Fruit fly (Drosophila melanogaster): ENCODE results near the gene pira.

The pira gene

dm6 chrX:12755017-12755563, 8.3 kb downstream of the pira start (continued):
- TF ChIP-seq croc (GFP tag; conservative IDR thresholded peaks at IDR 0.05) = peak; percentile 54
- TF ChIP-seq CG31441 (GFP tag; IDR thresholded peaks at IDR 0.05) = peak; percentile 30; the same call in 1 of the 2 replicates
- TF ChIP-seq vnd (GFP tag; IDR thresholded peaks at IDR 0.05; ENCODE audit: partially characterized antibody) = no peak
- peak; percentile 37 for TF ChIP-seq crc (GFP tag; optimal IDR thresholded peaks at IDR 0.05)
- peak; percentile 59 for TF ChIP-seq Bteb2 (GFP tag; optimal IDR thresholded peaks at IDR 0.05)
- peak; percentile 66 for TF ChIP-seq exex (tag; optimal IDR thresholded peaks at IDR 0.05)
- TF ChIP-seq CG3847 (GFP tag; IDR thresholded peaks at IDR 0.05) = peak; percentile 78
- TF ChIP-seq CG5953 (GFP tag; IDR thresholded peaks at IDR 0.05) = peak; percentile 55; the same call in 1 of the 2 replicates
- TF ChIP-seq E2f1 (GFP tag; IDR thresholded peaks at IDR 0.05) = peak; percentile 61
- no peak for TF ChIP-seq tna (GFP tag; IDR thresholded peaks at IDR 0.05; ENCODE audit: partially characterized antibody)
- TF ChIP-seq luna (GFP tag; optimal IDR thresholded peaks at IDR 0.05) = no peak
- TF ChIP-seq H15 (GFP tag; IDR thresholded peaks at IDR 0.05) = peak; percentile 62
- peak; percentile 86 for TF ChIP-seq cwo (GFP tag; optimal IDR thresholded peaks at IDR 0.05)
- no peak for TF ChIP-seq trh (GFP tag; optimal IDR thresholded peaks at IDR 0.05)
- TF ChIP-seq Dfd (GFP tag; optimal IDR thresholded peaks at IDR 0.05) = no peak
- TF ChIP-seq CG14014 (GFP tag; IDR thresholded peaks at IDR 0.05) = peak; percentile 81
- peak; percentile 82 for TF ChIP-seq Dbx (GFP tag; IDR thresholded peaks at IDR 0.05)
- TF ChIP-seq tap (tag; optimal IDR thresholded peaks at IDR 0.05) = peak; percentile 52
- TF ChIP-seq CG10147 (GFP tag; optimal IDR thresholded peaks at IDR 0.05) = peak; percentile 68
- no peak for TF ChIP-seq Sry-δ (GFP tag; optimal IDR thresholded peaks at IDR 0.05)
- no peak for TF ChIP-seq Max (GFP tag; optimal IDR thresholded peaks at IDR 0.05)
- no peak for TF ChIP-seq da (GFP tag; optimal IDR thresholded peaks at IDR 0.05)
- peak; percentile 9 for TF ChIP-seq dmrt11E (tag; optimal IDR thresholded peaks at IDR 0.05)
- peak; percentile 67 for TF ChIP-seq CG17612 (GFP tag; IDR thresholded peaks at IDR 0.05)
- no peak for TF ChIP-seq CG17912 (GFP tag; optimal IDR thresholded peaks at IDR 0.05)
- TF ChIP-seq nerfin-1 (tag; optimal IDR thresholded peaks at IDR 0.05) = peak; percentile 13
- peak; percentile 62 for TF ChIP-seq Sox102F (GFP tag; optimal IDR thresholded peaks at IDR 0.05)
- peak; percentile 88 for TF ChIP-seq lmd (GFP tag; IDR thresholded peaks at IDR 0.05)
- TF ChIP-seq BEAF-32 (GFP tag; optimal IDR thresholded peaks at IDR 0.05) = no peak
- TF ChIP-seq Awh (GFP tag; IDR thresholded peaks at IDR 0.05) = no peak
- TF ChIP-seq cg (GFP tag; optimal IDR thresholded peaks at IDR 0.05) = peak; percentile 80
- TF ChIP-seq wek (GFP tag; optimal IDR thresholded peaks at IDR 0.05) = no peak
- peak; percentile 83 for TF ChIP-seq klu (GFP tag; IDR thresholded peaks at IDR 0.05)
- TF ChIP-seq CG8765 (GFP tag; IDR thresholded peaks at IDR 0.05) = peak; percentile 53; the same call in 1 of the 2 replicates
- TF ChIP-seq CG13296 (GFP tag; optimal IDR thresholded peaks at IDR 0.05) = peak; percentile 68
- TF ChIP-seq lola (GFP tag; optimal IDR thresholded peaks at IDR 0.05) = peak in 1 of 3 experiments; percentile 14
- TF ChIP-seq CG6813 (GFP tag; optimal IDR thresholded peaks at IDR 0.05) = peak; percentile 16
- TF ChIP-seq odd (GFP tag; optimal IDR thresholded peaks at IDR 0.05) = peak; percentile 39
- TF ChIP-seq CG12299 (tag; optimal IDR thresholded peaks at IDR 0.05) = peak; percentile 57
- TF ChIP-seq zfh1 (GFP tag; IDR thresholded peaks at IDR 0.05) = peak; percentile 68; the same call in 2 of the 3 replicates
- TF ChIP-seq CG5180 (GFP tag; optimal IDR thresholded peaks at IDR 0.05) = peak; percentile 17
- peak; percentile 81 for TF ChIP-seq NFAT (GFP tag; IDR thresholded peaks at IDR 0.05)
- peak; percentile 37 for TF ChIP-seq slou (GFP tag; optimal IDR thresholded peaks at IDR 0.05)
- TF ChIP-seq CG11247 (GFP tag; IDR thresholded peaks at IDR 0.05) = peak; percentile 61
- TF ChIP-seq Mrtf (GFP tag; IDR thresholded peaks at IDR 0.05) = peak; percentile 81
- peak; percentile 11 for TF ChIP-seq Bdp1 (GFP tag; optimal IDR thresholded peaks at IDR 0.05)
- TF ChIP-seq CG4404 (GFP tag; IDR thresholded peaks at IDR 0.05) = peak; percentile 69
- no peak for TF ChIP-seq CG16813 (GFP tag; IDR thresholded peaks at IDR 0.05; ENCODE audit: partially characterized antibody)
- no peak for TF ChIP-seq pan (optimal IDR thresholded peaks at IDR 0.05)
- TF ChIP-seq pan (GFP tag; optimal IDR thresholded peaks at IDR 0.05 in 1 of 2, IDR thresholded peaks at IDR 0.05 in 1 of 2) = peak in 1 of 2 experiments; percentile 78

Data from whole organism, embryonic.